Fruit fly (Drosophila melanogaster): ENCODE results near the gene Shaw.

DNA sequence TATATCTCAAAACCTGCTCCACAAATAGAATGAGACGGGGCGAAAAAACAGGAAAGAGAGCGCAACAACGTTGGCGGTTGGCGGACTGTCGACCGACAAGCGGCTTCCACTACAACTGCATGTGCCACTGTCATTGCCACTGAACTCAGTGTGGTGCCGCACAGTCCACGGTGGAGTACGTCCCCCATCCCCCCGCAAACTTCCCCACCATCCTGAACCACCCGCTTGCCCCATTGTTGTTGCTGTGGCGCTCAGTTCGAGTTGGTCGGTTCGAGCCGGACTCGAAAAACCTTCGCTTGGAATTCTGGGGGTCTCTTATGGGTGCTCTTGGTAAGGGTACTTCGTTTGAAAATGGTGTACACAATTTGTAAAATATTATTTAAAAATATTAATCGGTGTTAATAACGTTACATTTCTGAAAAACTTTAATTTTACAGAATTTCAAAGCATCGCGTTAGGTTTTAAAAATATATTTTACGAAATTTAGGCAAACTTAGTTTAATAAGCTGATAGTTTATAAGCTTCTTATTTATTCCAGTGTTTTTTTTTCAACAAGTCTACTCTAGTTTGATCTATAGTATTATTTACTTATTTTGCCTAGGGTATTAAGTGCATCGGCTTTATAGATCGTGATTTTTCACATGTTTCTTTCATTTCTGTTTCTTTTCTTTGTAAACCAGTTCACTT is 55.1 kb downstream of the Shaw start:
- no peak for TF ChIP-seq CG8478 (optimal IDR thresholded peaks at IDR 0.05)
- TF ChIP-seq CTCF (optimal IDR thresholded peaks at IDR 0.05): no peak
